Worm (Caenorhabditis elegans): ENCODE measurements around the gene clec-139.

ce11 chrII:4584313-4584712, 37.2 kb downstream of the clec-139 start:
- TF ChIP-seq ztf-22 (GFP tag; optimal IDR thresholded peaks at IDR 0.05) (no peak), ZK185.1 (tag; optimal IDR thresholded peaks at IDR 0.05; ENCODE audit: poor library complexity, severe bottlenecking) (no peak)

All from whole organism, young adult.